Worm (Caenorhabditis elegans) whole organism, L1 larva: ENCODE data around the gene clc-13.

Experiments
- C04F5.9 ChIP-seq: sonication (generic microtip); optimal IDR thresholded peaks from 2 replicates; lab custom pipeline; 2016; ENCODE audit warnings: missing genetic modification characterization, missing compliant biosample characterization
- C34B4.2 ChIP-seq: sonication (generic microtip); optimal IDR thresholded peaks from 2 replicates; lab custom pipeline; 2017; ENCODE audit warnings: mild to moderate bottlenecking, missing genetic modification characterization, missing compliant biosample characterization
- F16B12.6 ChIP-seq: fragments of 150-350 bp; optimal IDR thresholded peaks from 2 replicates; lab custom pipeline; 2014; ENCODE audit warnings: missing biosample characterization, missing genetic modification characterization
- Y116A8C.19 ChIP-seq: sonication (generic microtip); optimal IDR thresholded peaks from 2 replicates; lab custom pipeline; 2016; ENCODE audit warnings: missing compliant biosample characterization, missing genetic modification characterization, borderline replicate concordance
- aly-2 ChIP-seq: fragments of 150-350 bp; optimal IDR thresholded peaks from 2 replicates; lab custom pipeline; 2014; ENCODE audit warnings: missing biosample characterization, missing genetic modification characterization
- ama-1 ChIP-seq: fragments of 150-350 bp; optimal IDR thresholded peaks from 2 replicates; lab custom pipeline; 2014
- blmp-1 ChIP-seq: fragments of 150-350 bp; optimal IDR thresholded peaks from 2 replicates; lab custom pipeline; 2014; ENCODE audit warnings: missing biosample characterization, missing genetic modification characterization
- ceh-63 ChIP-seq: fragments of 200-800 bp; sonication (Bioruptor generic); optimal IDR thresholded peaks from 2 replicates; lab custom pipeline; 2018; ENCODE audit warnings: mild to moderate bottlenecking, missing genetic modification characterization, missing compliant biosample characterization
- ceh-88 ChIP-seq: fragments of 200-800 bp; sonication (Bioruptor generic); IDR thresholded peaks from 2 replicates; pipeline ENCODE4 v1.3.6; 2022; ENCODE audit warnings: missing genetic modification characterization, missing compliant biosample characterization
- dpl-1 ChIP-seq, 3 experiments: fragments of 150-350 bp in 2 of 3; sonication (generic microtip) in 1 of 3; optimal IDR thresholded peaks; 2 replicates each; lab custom pipeline; 2014 to 2017; ENCODE audit warnings: missing biosample characterization in 3 of 3, missing genetic modification characterization in 3 of 3, missing genetic modification reagents in 3 of 3
- dsc-1 ChIP-seq: sonication (generic microtip); optimal IDR thresholded peaks from 2 replicates; lab custom pipeline; 2016; ENCODE audit warnings: mild to moderate bottlenecking, missing genetic modification characterization, missing compliant biosample characterization
- efl-1 ChIP-seq, 4 experiments: fragments of 150-350 bp; optimal IDR thresholded peaks in 3 of 4; peaks in 1 of 4; 1 replicate in 1 of 4; 2 replicates in 3 of 4; lab custom pipeline; 2014; ENCODE audit warnings: missing biosample characterization in 2 of 4, missing genetic modification characterization in 2 of 4, missing genetic modification reagents in 2 of 4
- egl-13 ChIP-seq: sonication (generic microtip); optimal IDR thresholded peaks from 2 replicates; lab custom pipeline; 2016; ENCODE audit warnings: missing genotype, missing genetic modification reagents, missing genetic modification characterization, missing compliant biosample characterization
- elt-2 ChIP-seq: sonication (generic microtip); optimal IDR thresholded peaks from 2 replicates; lab custom pipeline; 2016; ENCODE audit warnings: missing genetic modification characterization, mild to moderate bottlenecking, inconsistent platforms, missing compliant biosample characterization, missing genetic modification reagents
- ets-5 ChIP-seq: fragments of 200-800 bp; sonication (Bioruptor generic); IDR thresholded peaks from 2 replicates; pipeline ENCODE4 v1.3.6; 2022; ENCODE audit warnings: missing genetic modification characterization, missing compliant biosample characterization
- fkh-4 ChIP-seq: sonication (generic microtip); optimal IDR thresholded peaks from 2 replicates; lab custom pipeline; 2016; ENCODE audit warnings: missing compliant biosample characterization, missing genetic modification characterization, borderline replicate concordance
- fkh-8 ChIP-seq: sonication (generic microtip); optimal IDR thresholded peaks from 2 replicates; lab custom pipeline; 2016; ENCODE audit warnings: mild to moderate bottlenecking, missing genetic modification characterization, missing compliant biosample characterization
- fos-1 ChIP-seq: fragments of 150-350 bp; optimal IDR thresholded peaks from 2 replicates; lab custom pipeline; 2014; ENCODE audit warnings: missing biosample characterization, missing genetic modification characterization
- isw-1 ChIP-seq: fragments of 200-800 bp; sonication (Bioruptor generic); IDR thresholded peaks from 2 replicates; pipeline ENCODE4 v1.3.6; 2022; ENCODE audit warnings: missing genetic modification characterization, missing compliant biosample characterization
- jun-1 ChIP-seq: fragments of 150-350 bp; optimal IDR thresholded peaks from 2 replicates; lab custom pipeline; 2014; ENCODE audit warnings: missing biosample characterization, missing genetic modification reagents, missing genetic modification characterization
- lin-13 ChIP-seq: fragments of 150-350 bp; optimal IDR thresholded peaks from 2 replicates; lab custom pipeline; 2014; ENCODE audit warnings: missing biosample characterization, missing genetic modification reagents, missing genetic modification characterization
- lin-14 ChIP-seq: fragments of 200-800 bp; sonication (Bioruptor generic); optimal IDR thresholded peaks from 2 replicates; lab custom pipeline; 2018; ENCODE audit warnings: mild to moderate bottlenecking, missing genetic modification characterization, moderate library complexity, missing compliant biosample characterization
- lin-15B ChIP-seq: fragments of 150-350 bp; sonication (generic microtip); optimal IDR thresholded peaks from 3 replicates; lab custom pipeline; 2014; ENCODE audit warnings: missing biosample characterization, missing genetic modification characterization
- lin-39 ChIP-seq: fragments of 150-350 bp; optimal IDR thresholded peaks from 2 replicates; lab custom pipeline; 2014; ENCODE audit warnings: missing biosample characterization, missing genetic modification reagents, missing genetic modification characterization
- lsy-2 ChIP-seq, 2 experiments: fragments of 150-350 bp; optimal IDR thresholded peaks; 2 replicates each; lab custom pipeline; 2014; ENCODE audit warnings: missing biosample characterization in 2 of 2, missing genetic modification characterization in 2 of 2
- mdl-1 ChIP-seq, 2 experiments: fragments of 150-350 bp; optimal IDR thresholded peaks; 2 replicates each; lab custom pipeline; 2014 to 2017; ENCODE audit warnings: missing biosample characterization in 2 of 2, missing genetic modification characterization in 2 of 2, inconsistent platforms in 1 of 2
- mep-1 ChIP-seq: fragments of 150-350 bp; optimal IDR thresholded peaks from 2 replicates; lab custom pipeline; 2014; ENCODE audit warnings: missing biosample characterization, missing genetic modification characterization
- nhr-11 ChIP-seq: fragments of 150-350 bp; optimal IDR thresholded peaks from 2 replicates; lab custom pipeline; 2014; ENCODE audit warnings: missing biosample characterization, missing genetic modification characterization
- nhr-12 ChIP-seq: sonication (generic microtip); optimal IDR thresholded peaks from 2 replicates; lab custom pipeline; 2017; ENCODE audit warnings: missing biosample characterization, missing genetic modification characterization
- nhr-20 ChIP-seq: sonication (generic microtip); optimal IDR thresholded peaks from 2 replicates; lab custom pipeline; 2016; ENCODE audit warnings: mild to moderate bottlenecking, missing genetic modification characterization, missing compliant biosample characterization
- nhr-237 ChIP-seq: fragments of 150-350 bp; optimal IDR thresholded peaks from 2 replicates; lab custom pipeline; 2014; ENCODE audit warnings: missing biosample characterization, missing genetic modification characterization
- nhr-47 ChIP-seq: sonication (generic microtip); optimal IDR thresholded peaks from 2 replicates; lab custom pipeline; 2016; ENCODE audit warnings: mild to moderate bottlenecking, missing genetic modification characterization, moderate library complexity, missing compliant biosample characterization
- nhr-71 ChIP-seq: sonication (generic microtip); optimal IDR thresholded peaks from 2 replicates; lab custom pipeline; 2016; ENCODE audit warnings: mild to moderate bottlenecking, missing genetic modification characterization, moderate library complexity, missing compliant biosample characterization
- nhr-76 ChIP-seq: sonication (generic microtip); optimal IDR thresholded peaks from 2 replicates; lab custom pipeline; 2017; ENCODE audit warnings: missing biosample characterization, missing genetic modification characterization
- nhr-85 ChIP-seq: sonication (generic microtip); peaks from one replicate; lab custom pipeline; 2016; ENCODE audit warnings: missing genetic modification characterization, inconsistent platforms, missing compliant biosample characterization
- pag-3 ChIP-seq: sonication (generic microtip); optimal IDR thresholded peaks from 2 replicates; lab custom pipeline; 2017; ENCODE audit warnings: missing genetic modification characterization, mild to moderate bottlenecking, missing compliant biosample characterization, antibody characterized with exemption, borderline replicate concordance; ENCODE audit not compliant: insufficient read depth
- pqm-1 ChIP-seq: sonication (generic microtip); optimal IDR thresholded peaks from 3 replicates; lab custom pipeline; 2017; ENCODE audit warnings: missing biosample characterization, missing genetic modification characterization
- rnt-1 ChIP-seq: sonication (generic microtip); optimal IDR thresholded peaks from 2 replicates; lab custom pipeline; 2016; ENCODE audit warnings: mild to moderate bottlenecking, missing genetic modification characterization, moderate library complexity, missing compliant biosample characterization
- skn-1 ChIP-seq: fragments of 150-350 bp; optimal IDR thresholded peaks from 2 replicates; lab custom pipeline; 2014; ENCODE audit warnings: missing biosample characterization, missing genetic modification characterization
- snpc-4 ChIP-seq: fragments of 150-350 bp; optimal IDR thresholded peaks from 2 replicates; lab custom pipeline; 2014; ENCODE audit warnings: missing biosample characterization, missing genetic modification characterization
- snu-23 ChIP-seq: sonication (generic microtip); optimal IDR thresholded peaks from 2 replicates; lab custom pipeline; 2016; ENCODE audit warnings: missing genetic modification characterization, missing compliant biosample characterization
- sox-4 ChIP-seq: sonication (generic microtip); optimal IDR thresholded peaks from 2 replicates; lab custom pipeline; 2016; ENCODE audit warnings: missing genetic modification characterization, missing compliant biosample characterization
- sptf-1 ChIP-seq: fragments of 150-350 bp; optimal IDR thresholded peaks from 2 replicates; lab custom pipeline; 2014; ENCODE audit warnings: missing biosample characterization, missing genetic modification characterization
- sup-37 ChIP-seq: fragments of 200-800 bp; sonication (Bioruptor generic); optimal IDR thresholded peaks from 2 replicates; lab custom pipeline; 2018; ENCODE audit warnings: mild to moderate bottlenecking, missing genetic modification characterization, missing compliant biosample characterization
- swsn-7 ChIP-seq: sonication (generic microtip); optimal IDR thresholded peaks from 2 replicates; lab custom pipeline; 2016; ENCODE audit warnings: missing genetic modification characterization, missing compliant biosample characterization
- unc-130 ChIP-seq: fragments of 150-350 bp; optimal IDR thresholded peaks from 2 replicates; lab custom pipeline; 2017; ENCODE audit warnings: missing biosample characterization, missing genetic modification characterization, inconsistent platforms
- unc-62 ChIP-seq: fragments of 150-350 bp; optimal IDR thresholded peaks from 2 replicates; lab custom pipeline; 2014; ENCODE audit warnings: missing biosample characterization, missing genetic modification reagents, missing genetic modification characterization
- unc-86 ChIP-seq: sonication (generic microtip); optimal IDR thresholded peaks from 2 replicates; lab custom pipeline; 2016; ENCODE audit warnings: missing genetic modification characterization, missing compliant biosample characterization
- unc-98 ChIP-seq: fragments of 200-800 bp; sonication (Bioruptor generic); IDR thresholded peaks from 2 replicates; pipeline ENCODE4 v1.3.6; 2022; ENCODE audit warnings: missing genetic modification characterization, missing compliant biosample characterization
- ztf-4 ChIP-seq: fragments of 150-350 bp; optimal IDR thresholded peaks from 2 replicates; lab custom pipeline; 2014; ENCODE audit warnings: missing biosample characterization, missing genetic modification characterization

clc-13 gene

DNA sequence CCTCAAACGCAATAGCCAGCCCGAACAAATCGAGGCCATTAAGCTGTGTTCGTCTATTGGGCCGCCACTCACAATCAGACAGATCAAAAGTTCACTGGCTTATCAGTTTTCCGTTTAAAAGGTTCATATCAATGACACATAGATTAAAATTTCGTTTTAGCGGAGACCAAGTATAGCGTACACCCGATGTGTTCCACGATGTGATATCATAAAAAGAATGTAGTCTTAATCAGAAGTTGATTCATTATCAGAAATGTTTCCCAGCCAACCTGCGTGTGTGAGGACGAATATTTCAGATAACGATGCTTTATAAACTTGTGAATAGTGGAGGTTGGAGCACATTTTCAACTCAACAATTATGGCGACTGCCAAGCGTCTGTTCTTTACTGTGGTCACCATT, at the start of gene clc-13:
Gene clc-13 (plus strand): TSS at position 359 of the 400 bp plus-strand sequence.
- TF ChIP-seq elt-2, result peak; percentile 98
- TF ChIP-seq nhr-237, result no peak
- TF ChIP-seq nhr-20 (tag; lab: Kevin White, UChicago), result peak; percentile 75
- peak; percentile 57 for TF ChIP-seq jun-1 (tag; lab: Kevin White, UChicago)
- no peak for TF ChIP-seq efl-1 (optimal IDR thresholded peaks at IDR 0.05; lab: Kevin White, UChicago)
- peak in 1 of 2 experiments; percentile 42 for TF ChIP-seq efl-1 (GFP tag; optimal IDR thresholded peaks at IDR 0.05 in 1 of 2; lab: Kevin White, UChicago)

- TF ChIP-seq pqm-1, result no peak
- peak; percentile 52 for TF ChIP-seq C04F5.9 (tag; lab: Kevin White, UChicago)
- TF ChIP-seq F16B12.6, result peak; percentile 59
- no peak for TF ChIP-seq nhr-76 (tag; lab: Kevin White, UChicago)
- no peak for TF ChIP-seq Y116A8C.19 (tag; lab: Kevin White, UChicago)
- TF ChIP-seq lin-13 (GFP tag; lab: Kevin White, UChicago), result peak; percentile 91
- peak; percentile 49 for TF ChIP-seq unc-62 (GFP tag; lab: Kevin White, UChicago)
- TF ChIP-seq ets-5, result no peak
- peak; percentile 96 for TF ChIP-seq nhr-20 (tag; lab: Kevin White, UChicago)
- peak; percentile 65 for TF ChIP-seq blmp-1
- peak; percentile 97 for TF ChIP-seq rnt-1
- peak; percentile 97 to 100 for TF ChIP-seq efl-1 (optimal IDR thresholded peaks at IDR 0.05; lab: Kevin White, UChicago)
- peak in 1 of 2 experiments; percentile 100 for TF ChIP-seq efl-1 (GFP tag; optimal IDR thresholded peaks at IDR 0.05 in 1 of 2; lab: Kevin White, UChicago)
- TF ChIP-seq lsy-2 (tag; optimal IDR thresholded peaks at IDR 0.05; lab: Kevin White, UChicago), result peak; percentile 93 to 95
- peak; percentile 84 for TF ChIP-seq jun-1 (tag; lab: Kevin White, UChicago)
- TF ChIP-seq egl-13, result peak; percentile 90
- peak in 1 of 2 experiments; percentile 78 for TF ChIP-seq mdl-1 (tag; optimal IDR thresholded peaks at IDR 0.05; lab: Kevin White, UChicago)
- TF ChIP-seq lin-15B (tag; lab: Kevin White, UChicago), result peak; percentile 89
- TF ChIP-seq swsn-7 (tag; lab: Kevin White, UChicago), result peak; percentile 96
- TF ChIP-seq dsc-1 (tag; lab: Kevin White, UChicago), result peak; percentile 96
- peak; percentile 78 for TF ChIP-seq elt-2
- TF ChIP-seq fkh-4, result peak; percentile 68
- TF ChIP-seq ceh-63 (GFP tag; lab: Kevin White, UChicago), result no peak
- peak; percentile 94 for TF ChIP-seq mep-1 (tag; lab: Kevin White, UChicago)
- no peak for TF ChIP-seq ama-1
- peak; percentile 95 for TF ChIP-seq nhr-85
- TF ChIP-seq C34B4.2 (tag; lab: Kevin White, UChicago), result peak; percentile 38
- TF ChIP-seq nhr-71 (tag; lab: Kevin White, UChicago), result peak; percentile 97
- TF ChIP-seq pag-3 (tag; lab: Kevin White, UChicago), result no peak
- no peak for TF ChIP-seq nhr-12 (tag; lab: Kevin White, UChicago)
- peak; percentile 93 for TF ChIP-seq fos-1
- peak; percentile 97 for TF ChIP-seq snu-23 (GFP tag; lab: Kevin White, UChicago)
- TF ChIP-seq sox-4, result peak; percentile 82
- TF ChIP-seq unc-98 (GFP tag; lab: Robert Waterston, UW), result peak; percentile 77
- peak; percentile 79 for TF ChIP-seq unc-130 (tag; lab: Kevin White, UChicago)
- peak; percentile 95 for TF ChIP-seq snpc-4
- peak; percentile 92 for TF ChIP-seq unc-86 (tag; lab: Kevin White, UChicago)
- TF ChIP-seq lin-39 (tag; lab: Kevin White, UChicago), result peak; percentile 82
- peak; percentile 90 for TF ChIP-seq isw-1
- TF ChIP-seq nhr-11 (tag; lab: Kevin White, UChicago), result peak; percentile 77
- TF ChIP-seq dpl-1 (GFP tag; optimal IDR thresholded peaks at IDR 0.05; lab: Kevin White, UChicago), result peak; percentile 100
- TF ChIP-seq aly-2, result peak; percentile 77
- TF ChIP-seq skn-1 (tag; lab: Kevin White, UChicago), result peak; percentile 94
- peak; percentile 95 for TF ChIP-seq lin-14 (GFP tag; lab: Kevin White, UChicago)
- peak; percentile 91 for TF ChIP-seq fkh-8
- TF ChIP-seq sptf-1 (tag; lab: Kevin White, UChicago), result no peak
- TF ChIP-seq ceh-88 (GFP tag; lab: Robert Waterston, UW), result peak; percentile 75
- TF ChIP-seq ztf-4 (tag; lab: Kevin White, UChicago), result peak; percentile 84
- TF ChIP-seq nhr-47, result peak; percentile 97
- TF ChIP-seq sup-37 (GFP tag; lab: Kevin White, UChicago), result peak; percentile 81
Measured at ce11 chrV:16965655-16966054, 48.6 kb upstream of the clc-13 start, which contains the start of gene efl-1. TSS of gene efl-1 (minus strand) at chrV:16965675.
